Fruit fly (Drosophila melanogaster): Measurements from ENCODE around the gene fax.
A peak's percentile ranks its signal among the peaks of the same experiment; 100 is the strongest.

The fax gene

DNA sequence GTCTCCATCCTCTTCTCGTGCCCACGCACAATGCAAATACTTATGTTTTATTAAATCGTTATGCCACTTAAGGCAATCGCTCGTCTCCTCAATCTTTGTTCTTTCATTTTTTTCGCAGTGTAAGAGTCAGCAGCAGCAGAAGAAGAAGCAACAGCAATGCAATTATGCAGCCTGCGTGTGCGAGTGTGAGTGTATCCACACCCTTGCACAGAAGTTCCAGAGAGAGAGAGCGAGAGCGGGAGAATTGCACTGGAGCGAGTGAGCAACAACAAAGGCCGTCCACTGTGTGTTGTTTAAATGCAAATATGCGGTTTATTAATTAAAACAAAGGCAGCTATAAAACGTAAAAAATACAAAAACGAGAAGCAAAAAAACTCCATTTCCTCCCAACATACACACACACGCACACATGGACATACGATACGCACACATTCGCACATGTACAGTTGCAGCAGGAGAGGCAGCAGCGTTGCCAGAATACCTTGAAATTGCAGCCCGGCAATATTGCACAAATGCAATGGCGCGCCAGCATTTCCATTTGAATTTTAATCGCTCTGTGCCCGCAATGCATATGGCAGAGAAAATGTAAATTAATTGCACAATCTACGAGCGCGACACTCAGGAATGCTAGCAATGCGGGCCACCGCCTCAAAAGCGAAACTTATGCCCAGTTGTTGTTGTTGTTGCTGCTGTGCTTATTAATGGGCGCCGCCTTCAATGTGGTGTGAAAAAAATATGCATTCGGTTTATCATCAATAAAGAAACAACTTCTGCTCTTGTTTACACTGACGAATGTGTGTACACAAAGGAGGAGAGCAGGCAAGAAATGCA lies 2.8 kb downstream of the fax start (continued):
- TF ChIP-seq Gug (GFP tag; IDR thresholded peaks at IDR 0.05) (peak; percentile 44), CG6854 (GFP tag; optimal IDR thresholded peaks at IDR 0.05) (peak; percentile 63), Ets21C (GFP tag; optimal IDR thresholded peaks at IDR 0.05) (peak; percentile 32), Ets96B (tag; optimal IDR thresholded peaks at IDR 0.05) (peak; percentile 49), Eip75B (GFP tag; optimal IDR thresholded peaks at IDR 0.05) (peak; percentile 56), CG15336 (GFP tag; IDR thresholded peaks at IDR 0.05) (peak; percentile 40), Sox14 (GFP tag; optimal IDR thresholded peaks at IDR 0.05) (peak; percentile 79), lz (GFP tag; optimal IDR thresholded peaks at IDR 0.05) (peak; percentile 64), net (GFP tag; optimal IDR thresholded peaks at IDR 0.05) (peak; percentile 67), ss (GFP tag; optimal IDR thresholded peaks at IDR 0.05) (peak; percentile 56 to 64), CG3032 (tag; optimal IDR thresholded peaks at IDR 0.05) (peak; percentile 45), Hr39 (GFP tag; optimal IDR thresholded peaks at IDR 0.05) (peak; percentile 57), Sox102F (GFP tag; optimal IDR thresholded peaks at IDR 0.05) (peak; percentile 78), dac (GFP tag; optimal IDR thresholded peaks at IDR 0.05) (no peak), CG6163 (GFP tag; IDR thresholded peaks at IDR 0.05) (peak; percentile 68), acj6 (GFP tag; optimal IDR thresholded peaks at IDR 0.05) (peak; percentile 58), Met (GFP tag; optimal IDR thresholded peaks at IDR 0.05) (peak; percentile 64), dsx (GFP tag; optimal IDR thresholded peaks at IDR 0.05; ENCODE audit: poor library complexity, severe bottlenecking) (peak; percentile 58), CG31627 (GFP tag; optimal IDR thresholded peaks at IDR 0.05) (peak; percentile 55), CG8119 (GFP tag; IDR thresholded peaks at IDR 0.05) (peak; percentile 77), CG10669 (GFP tag; optimal IDR thresholded peaks at IDR 0.05) (peak; percentile 63), CG16779 (tag; optimal IDR thresholded peaks at IDR 0.05) (peak; percentile 46), salr (GFP tag; optimal IDR thresholded peaks at IDR 0.05) (peak; percentile 56 to 66), cyc (GFP tag; optimal IDR thresholded peaks at IDR 0.05) (peak; percentile 49), achi (GFP tag; optimal IDR thresholded peaks at IDR 0.05) (peak; percentile 8), CG8632 (GFP tag; optimal IDR thresholded peaks at IDR 0.05) (peak; percentile 42)

DNA sequence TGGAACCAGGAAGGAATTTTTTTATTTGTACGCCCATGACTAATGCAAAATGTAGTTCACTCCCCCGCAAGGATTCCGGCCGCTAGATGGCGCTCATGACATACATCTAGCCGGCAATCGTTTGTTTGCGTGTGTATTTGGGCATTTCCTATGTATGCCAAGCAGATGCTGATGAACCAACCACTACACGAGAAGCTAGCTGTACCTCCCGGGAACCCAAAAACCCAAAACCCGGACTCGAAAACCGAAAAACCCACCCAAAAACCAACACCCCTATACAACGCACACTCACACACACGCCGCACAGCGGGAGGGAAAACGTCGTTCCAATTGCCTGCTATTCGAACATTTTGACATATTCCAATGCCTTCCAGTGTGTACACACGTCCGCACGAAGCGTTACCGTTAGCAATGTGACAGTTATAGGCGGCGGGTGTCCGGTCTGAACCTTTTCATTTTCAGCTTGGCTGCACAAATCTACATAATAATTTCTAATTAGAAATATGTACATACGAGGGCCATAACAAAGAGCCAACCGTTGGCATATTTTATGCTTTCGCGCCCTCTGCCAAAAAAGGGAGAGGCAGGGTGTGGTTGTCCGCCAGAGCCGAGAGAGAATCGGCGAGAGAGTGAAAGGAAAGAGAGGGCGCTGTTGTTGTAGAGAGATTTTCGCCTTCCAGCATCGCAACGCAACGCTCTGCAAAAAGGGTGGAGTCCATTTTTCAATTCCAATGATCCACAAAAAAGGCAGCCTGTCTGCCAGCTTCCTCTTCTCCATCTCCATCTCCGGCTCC lies 3.6 kb downstream of the fax start:
- TF ChIP-seq CG10631 (GFP tag; optimal IDR thresholded peaks at IDR 0.05) (peak; percentile 40), svp (GFP tag) (peak; percentile 75), esn (GFP tag; optimal IDR thresholded peaks at IDR 0.05) (no peak)

dm6 chr3L:16402253-16402652 lies 9.4 kb downstream of the fax start:
- TF ChIP-seq svp (GFP tag), result peak; percentile 60
- TF ChIP-seq CG10669 (GFP tag; optimal IDR thresholded peaks at IDR 0.05), result no peak
- no peak for TF ChIP-seq CG8119 (GFP tag; IDR thresholded peaks at IDR 0.05)

DNA sequence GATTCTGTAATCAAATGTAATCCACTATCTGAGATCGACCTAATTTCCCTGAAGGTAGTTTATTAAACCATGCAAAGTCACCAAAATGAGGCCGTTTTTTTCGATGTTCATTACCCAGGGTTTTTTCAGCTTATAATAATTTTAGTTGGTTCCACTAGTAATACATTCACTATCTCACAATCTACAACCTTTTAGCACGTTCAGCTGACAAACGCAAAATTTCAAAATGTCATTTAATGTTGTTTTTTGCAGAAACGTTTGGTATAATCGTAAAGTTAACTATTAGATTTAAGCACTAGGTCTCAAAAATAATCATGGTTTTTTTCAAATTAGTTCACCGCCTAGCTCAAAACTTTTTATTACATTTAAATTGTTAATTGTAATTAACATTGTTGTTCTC lies 11.5 kb downstream of the fax start, which contains the start of gene CG44836:
Gene CG44836 (minus strand): TSS at position 101 of the 400 bp plus-strand sequence.
- TF ChIP-seq ss (GFP tag; optimal IDR thresholded peaks at IDR 0.05), result no peak
- no peak for TF ChIP-seq net (GFP tag; optimal IDR thresholded peaks at IDR 0.05)
- no peak for TF ChIP-seq CG8119 (GFP tag; IDR thresholded peaks at IDR 0.05)
- no peak for TF ChIP-seq Eip78C (GFP tag)
- no peak for TF ChIP-seq fd59A (GFP tag; optimal IDR thresholded peaks at IDR 0.05)
- no peak for TF ChIP-seq CG11762 (GFP tag; optimal IDR thresholded peaks at IDR 0.05; ENCODE audit: insufficient read depth)
